Fruit fly (Drosophila melanogaster) whole organism, pupa: ENCODE results near the gene CG31780.
"Not testable (repeated sequence)": the region's sequence is repeated elsewhere in the genome, so short reads cannot be mapped to it uniquely, and the experiment has no call there.

ENCODE experiments used
- CG13204 ChIP-seq: fragments of 200-800 bp; sonication (Bioruptor generic); optimal IDR thresholded peaks from 2 replicates; lab custom pipeline; 2018; ENCODE audit warnings: missing biosample characterization, mild to moderate bottlenecking, missing genetic modification characterization, moderate library complexity
- CG4496 ChIP-seq: fragments of 200-800 bp; sonication (Bioruptor generic); IDR thresholded peaks from 3 replicates; pipeline ENCODE4 v1.3.6; 2022; ENCODE audit warnings: missing biosample characterization, missing genetic modification characterization
- Ets98B ChIP-seq: fragments of 200-800 bp; sonication (Bioruptor generic); IDR thresholded peaks from 2 replicates; pipeline ENCODE4 v1.3.6; 2022; ENCODE audit warnings: missing biosample characterization, missing genetic modification characterization
- rn ChIP-seq: fragments of 200-800 bp; sonication (Bioruptor generic); IDR thresholded peaks from 2 replicates; pipeline ENCODE4 v1.3.6; 2022; ENCODE audit warnings: missing biosample characterization, missing genetic modification characterization

DNA sequence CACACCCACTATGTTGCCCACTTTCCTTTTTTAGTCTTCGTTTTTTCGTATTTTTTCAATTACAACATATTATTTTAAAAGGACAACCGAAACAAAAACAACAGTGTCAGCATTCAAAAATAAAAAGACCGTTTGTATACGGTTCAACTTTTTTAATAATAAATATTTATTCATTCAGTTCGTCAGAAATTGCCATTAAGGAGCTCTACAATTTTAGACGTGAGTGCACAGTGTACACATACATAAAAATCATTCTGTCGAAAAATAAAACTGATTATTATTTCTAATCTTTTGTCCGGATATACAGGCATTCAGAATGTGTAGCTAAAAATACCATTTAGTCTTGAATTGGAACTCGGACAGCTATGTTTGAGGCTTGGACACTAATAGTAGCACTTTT lies 26.0 kb upstream of the CG31780 start, which contains the start of gene CG18478:
- not testable (repeated sequence) for TF ChIP-seq rn (GFP tag; lab: Robert Waterston, UW); CG4496 (GFP tag; lab: Robert Waterston, UW); CG13204 (GFP tag; lab: Kevin White, UChicago); Ets98B (GFP tag; lab: Robert Waterston, UW)
